Fruit fly (Drosophila melanogaster) whole organism, embryonic: ENCODE results near the gene Fum1.

Experiments
- Atf3 ChIP-seq: fragments of 200-800 bp; sonication (Bioruptor generic); optimal IDR thresholded peaks from 3 replicates; lab custom pipeline; 2016; ENCODE audit warnings: missing biosample characterization, missing genetic modification characterization
- BEAF-32 ChIP-seq: fragments of 200-800 bp; sonication (Bioruptor generic); optimal IDR thresholded peaks from 3 replicates; lab custom pipeline; 2017; ENCODE audit warnings: missing biosample characterization, missing genetic modification characterization, mild to moderate bottlenecking, moderate library complexity, missing genetic modification reagents
- CG10147 ChIP-seq: fragments of 200-800 bp; sonication (Bioruptor generic); optimal IDR thresholded peaks from 2 replicates; lab custom pipeline; 2019; ENCODE audit warnings: missing biosample characterization, mild to moderate bottlenecking, missing genetic modification characterization, moderate library complexity
- CG1024 ChIP-seq: fragments of 200-800 bp; sonication (Bioruptor generic); IDR thresholded peaks from 2 replicates; pipeline ENCODE4 v1.3.6; 2022; ENCODE audit warnings: missing biosample characterization, missing genetic modification characterization
- CG10543 ChIP-seq: fragments of 200-800 bp; sonication (Bioruptor generic); optimal IDR thresholded peaks from 3 replicates; lab custom pipeline; 2017; ENCODE audit warnings: missing biosample characterization, mild to moderate bottlenecking, missing genetic modification characterization, moderate library complexity
- CG11247 ChIP-seq: fragments of 200-800 bp; sonication (Bioruptor generic); IDR thresholded peaks from 2 replicates; pipeline ENCODE4 v1.3.6; 2022; ENCODE audit warnings: missing biosample characterization, missing genetic modification characterization
- CG12659 ChIP-seq: fragments of 200-800 bp; sonication (Bioruptor generic); optimal IDR thresholded peaks from 3 replicates; lab custom pipeline; 2017; ENCODE audit warnings: mild to moderate bottlenecking, missing biosample characterization, missing genetic modification reagents, missing genetic modification characterization
- CG15011 ChIP-seq: fragments of 200-800 bp; sonication (Bioruptor generic); optimal IDR thresholded peaks from 3 replicates; lab custom pipeline; 2018; ENCODE audit warnings: missing biosample characterization, mild to moderate bottlenecking, missing genetic modification characterization
- CG15601 ChIP-seq: fragments of 200-800 bp; sonication (Bioruptor generic); optimal IDR thresholded peaks from 3 replicates; lab custom pipeline; 2019; ENCODE audit warnings: missing biosample characterization, mild to moderate bottlenecking, missing genetic modification characterization, moderate library complexity
- CG18262 ChIP-seq: fragments of 200-800 bp; optimal IDR thresholded peaks from 3 replicates; lab custom pipeline; 2019; ENCODE audit warnings: missing biosample characterization, mild to moderate bottlenecking, missing genetic modification characterization, moderate library complexity
- CG2120 ChIP-seq: fragments of 200-800 bp; sonication (Bioruptor generic); optimal IDR thresholded peaks from 3 replicates; lab custom pipeline; 2016; ENCODE audit warnings: missing biosample characterization, missing genetic modification characterization
- CG2202 ChIP-seq: fragments of 200-800 bp; sonication (Bioruptor generic); optimal IDR thresholded peaks from 2 replicates; lab custom pipeline; 2018; ENCODE audit warnings: missing biosample characterization, mild to moderate bottlenecking, missing genetic modification characterization
- CG3163 ChIP-seq: fragments of 200-800 bp; sonication (Bioruptor generic); optimal IDR thresholded peaks from 3 replicates; lab custom pipeline; 2016; ENCODE audit warnings: missing biosample characterization, missing genetic modification characterization
- CG34422 ChIP-seq: fragments of 200-800 bp; sonication (Bioruptor generic); IDR thresholded peaks from 3 replicates; pipeline ENCODE4 v1.3.6; 2022; ENCODE audit warnings: missing biosample characterization, missing genetic modification characterization
- CG3726 ChIP-seq: fragments of 200-800 bp; sonication (Bioruptor generic); IDR thresholded peaks from 3 replicates; pipeline ENCODE4, ENCODE4 v1.3.6; 2022; ENCODE audit warnings: missing biosample characterization, missing genetic modification characterization
- CG4360 ChIP-seq: fragments of 200-800 bp; sonication (Bioruptor generic); IDR thresholded peaks from 2 replicates; pipeline ENCODE4 v1.3.6; 2022; ENCODE audit warnings: missing biosample characterization, missing genetic modification characterization
- CG43689 ChIP-seq: fragments of 200-800 bp; sonication (Bioruptor generic); IDR thresholded peaks from 2 replicates; pipeline ENCODE4 v1.3.6; 2022; ENCODE audit warnings: missing biosample characterization, missing genetic modification characterization
- CG4707 ChIP-seq: fragments of 200-800 bp; sonication (Bioruptor generic); optimal IDR thresholded peaks from 2 replicates; lab custom pipeline; 2018; ENCODE audit warnings: missing biosample characterization, mild to moderate bottlenecking, missing genetic modification characterization, moderate library complexity
- CG9609 ChIP-seq: fragments of 200-800 bp; sonication (Bioruptor generic); optimal IDR thresholded peaks from 3 replicates; lab custom pipeline; 2016; ENCODE audit warnings: missing biosample characterization, missing genetic modification characterization
- CoRest ChIP-seq: fragments of 200-800 bp; sonication (Bioruptor generic); optimal IDR thresholded peaks from 3 replicates; lab custom pipeline; 2018; ENCODE audit warnings: missing biosample characterization, mild to moderate bottlenecking, missing genetic modification characterization, moderate library complexity
- Dfd ChIP-seq, 2 experiments: fragments of >200 bp; optimal IDR thresholded peaks; 2 replicates each; lab custom pipeline; 2017; ENCODE audit warnings: missing biosample characterization in 2 of 2, missing genetic modification characterization in 2 of 2
- Doc2 ChIP-seq: fragments of 200-800 bp; sonication (Bioruptor generic); IDR thresholded peaks from 2 replicates; pipeline ENCODE4 v1.3.6; 2022; ENCODE audit warnings: missing biosample characterization, missing genetic modification characterization
- Gug ChIP-seq: fragments of 200-800 bp; sonication (Bioruptor generic); IDR thresholded peaks from 4 replicates; pipeline ENCODE4 v1.3.6; 2022; ENCODE audit warnings: missing biosample characterization, missing genetic modification characterization
- HLHmδ ChIP-seq: fragments of 200-800 bp; sonication (Bioruptor generic); optimal IDR thresholded peaks from 2 replicates; lab custom pipeline; 2018; ENCODE audit warnings: missing biosample characterization, mild to moderate bottlenecking, missing genetic modification characterization, moderate library complexity
- Hand ChIP-seq: fragments of 200-800 bp; sonication (Bioruptor generic); optimal IDR thresholded peaks from 2 replicates; lab custom pipeline; 2017; ENCODE audit warnings: mild to moderate bottlenecking, missing biosample characterization, missing genetic modification reagents, missing genetic modification characterization
- HmgZ ChIP-seq: fragments of 200-800 bp; sonication (Bioruptor generic); optimal IDR thresholded peaks from 2 replicates; lab custom pipeline; 2018; ENCODE audit warnings: missing biosample characterization, mild to moderate bottlenecking, missing genetic modification characterization
- Kr ChIP-seq: fragments of 200-800 bp; sonication (Bioruptor generic); optimal IDR thresholded peaks from 2 replicates; lab custom pipeline; 2017; ENCODE audit warnings: missing biosample characterization, mild to moderate bottlenecking, missing genetic modification characterization
- Lpt ChIP-seq: fragments of >200 bp; optimal IDR thresholded peaks from 2 replicates; lab custom pipeline; 2018; ENCODE audit warnings: missing biosample characterization, missing genetic modification characterization
- Nf-YA ChIP-seq: fragments of 200-800 bp; sonication (Bioruptor generic); IDR thresholded peaks from 2 replicates; pipeline ENCODE4 v1.3.6; 2022; ENCODE audit warnings: missing biosample characterization, missing genetic modification characterization
- Oaz ChIP-seq: fragments of 200-800 bp; sonication (Bioruptor generic); IDR thresholded peaks from 2 replicates; pipeline ENCODE4 v1.3.6; 2022; ENCODE audit warnings: missing biosample characterization, missing genetic modification characterization
- Scr ChIP-seq: fragments of 200-800 bp; sonication (Bioruptor generic); IDR thresholded peaks from 2 replicates; pipeline ENCODE4 v1.3.6; 2022; ENCODE audit warnings: missing biosample characterization, missing genetic modification characterization; ENCODE audit not compliant: partially characterized antibody
- Sox102F ChIP-seq: fragments of 200-800 bp; sonication (Bioruptor generic); optimal IDR thresholded peaks from 2 replicates; lab custom pipeline; 2018; ENCODE audit warnings: missing biosample characterization, mild to moderate bottlenecking, missing genetic modification characterization, moderate library complexity
- Sry-δ ChIP-seq: fragments of 200-800 bp; sonication (Bioruptor generic); optimal IDR thresholded peaks from 2 replicates; lab custom pipeline; 2016; ENCODE audit warnings: missing biosample characterization, missing genetic modification characterization
- Taf1 ChIP-seq: fragments of 200-800 bp; sonication (Bioruptor generic); IDR thresholded peaks from 2 replicates; pipeline ENCODE4 v1.3.6; 2022; ENCODE audit warnings: missing biosample characterization, missing genetic modification characterization
- aop ChIP-seq: fragments of 200-800 bp; sonication (Bioruptor generic); IDR thresholded peaks from 2 replicates; pipeline ENCODE4 v1.3.6; 2022; ENCODE audit warnings: missing biosample characterization, missing genetic modification characterization
- bcd ChIP-seq: fragments of 200-800 bp; sonication (Bioruptor generic); optimal IDR thresholded peaks from 2 replicates; lab custom pipeline; 2017; ENCODE audit warnings: missing biosample characterization, mild to moderate bottlenecking, missing genetic modification characterization
- chinmo ChIP-seq: fragments of 200-800 bp; sonication (Bioruptor generic); IDR thresholded peaks from 4 replicates; pipeline ENCODE4 v1.3.6; 2022; ENCODE audit warnings: missing biosample characterization, missing genetic modification characterization; ENCODE audit not compliant: partially characterized antibody
- dati ChIP-seq: fragments of 200-800 bp; sonication (Bioruptor generic); IDR thresholded peaks from 2 replicates; pipeline ENCODE4 v1.3.6; 2022; ENCODE audit warnings: missing biosample characterization, missing genetic modification characterization
- disco-r ChIP-seq: fragments of 200-800 bp; sonication (Bioruptor generic); optimal IDR thresholded peaks from 2 replicates; lab custom pipeline; 2016; ENCODE audit warnings: missing biosample characterization, missing genetic modification characterization
- dpn ChIP-seq, 2 experiments: fragments of 200-800 bp; sonication (Bioruptor generic); optimal IDR thresholded peaks; 3 replicates each; lab custom pipeline; 2016; ENCODE audit warnings: missing biosample characterization in 2 of 2, missing genetic modification characterization in 2 of 2
- emc ChIP-seq: fragments of 200-800 bp; sonication (Bioruptor generic); optimal IDR thresholded peaks from 2 replicates; lab custom pipeline; 2016; ENCODE audit warnings: missing biosample characterization, missing genetic modification characterization
- esg ChIP-seq: fragments of 200-800 bp; sonication (Bioruptor generic); conservative IDR thresholded peaks from 2 replicates; pipeline ENCODE4 v1.3.6; 2022; ENCODE audit warnings: missing biosample characterization, missing genetic modification characterization
- pum ChIP-seq: fragments of 200-800 bp; sonication (Bioruptor generic); optimal IDR thresholded peaks from 2 replicates; lab custom pipeline; 2016; ENCODE audit warnings: missing biosample characterization, missing genetic modification characterization
- schlank ChIP-seq: fragments of 200-800 bp; sonication (Bioruptor generic); optimal IDR thresholded peaks from 2 replicates; lab custom pipeline; 2018; ENCODE audit warnings: missing biosample characterization, mild to moderate bottlenecking, missing genetic modification characterization
- sim ChIP-seq: fragments of 200-800 bp; sonication (Bioruptor generic); IDR thresholded peaks from 2 replicates; pipeline ENCODE4 v1.3.6; 2022; ENCODE audit warnings: missing biosample characterization, missing genetic modification characterization
- slbo ChIP-seq: fragments of 200-800 bp; sonication (Bioruptor generic); IDR thresholded peaks from 2 replicates; pipeline ENCODE4 v1.3.6; 2022; ENCODE audit warnings: missing biosample characterization, missing genetic modification characterization
- trh ChIP-seq: fragments of 200-800 bp; sonication (Bioruptor generic); optimal IDR thresholded peaks from 2 replicates; lab custom pipeline; 2016; ENCODE audit warnings: missing biosample characterization, missing genetic modification characterization
- unpg ChIP-seq: fragments of 200-800 bp; sonication (Bioruptor generic); optimal IDR thresholded peaks from 3 replicates; lab custom pipeline; 2018; ENCODE audit warnings: missing biosample characterization, mild to moderate bottlenecking, missing genetic modification characterization, moderate library complexity
- wdn ChIP-seq: fragments of 200-800 bp; sonication (Bioruptor generic); IDR thresholded peaks from 2 replicates; pipeline ENCODE4 v1.3.6; 2022; ENCODE audit warnings: missing biosample characterization, missing genetic modification characterization

Gene Fum1

DNA sequence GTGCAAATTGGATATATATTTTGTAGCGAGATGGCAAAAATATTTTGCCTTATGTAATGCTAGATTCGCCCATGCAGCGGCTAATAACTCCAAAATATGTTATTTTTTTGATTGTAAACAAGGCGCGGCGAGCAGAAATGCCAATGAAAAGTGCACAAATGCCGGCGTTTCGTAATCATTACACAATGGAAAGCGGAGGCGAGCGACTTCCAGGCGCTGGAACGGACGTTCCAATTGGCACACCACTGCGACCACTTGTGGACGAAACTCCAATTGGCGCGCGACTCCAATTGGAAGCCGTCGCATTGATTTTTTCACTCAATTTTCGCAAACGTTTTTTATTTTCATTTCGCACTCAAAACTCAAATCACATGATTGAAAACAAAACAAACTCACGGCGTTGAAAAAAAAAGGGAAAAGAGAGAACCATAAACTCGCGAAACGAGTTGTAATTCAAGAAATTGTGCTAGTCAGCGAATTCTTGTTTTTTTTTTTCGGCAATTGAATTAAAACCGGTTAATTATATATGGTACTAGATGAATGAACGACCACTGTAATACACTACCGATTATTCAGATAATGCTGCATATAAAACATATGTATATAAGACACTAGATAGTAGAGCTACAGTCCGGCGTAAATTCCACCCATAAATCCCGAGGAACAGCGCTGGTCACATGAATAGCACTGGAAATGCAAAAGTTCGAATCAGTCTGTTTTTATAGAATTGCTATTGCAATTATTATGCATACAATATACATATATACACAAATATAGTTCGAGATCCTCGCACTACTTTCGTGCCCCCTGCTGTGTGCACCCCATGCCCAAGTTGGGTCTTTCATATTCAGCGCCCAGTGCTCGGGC is 644 bp downstream of the Fum1 start, which contains the start of gene ND-ASHI (continued):
- TF ChIP-seq BEAF-32 (GFP tag; lab: Kevin White, UChicago) (no peak), chinmo (GFP tag; lab: Robert Waterston, UW) (0 out of 4 replicates have a peak, but pooled peaks have one; percentile 4), CG1024 (GFP tag; lab: Robert Waterston, UW) (peak; percentile 89), esg (GFP tag; lab: Robert Waterston, UW) (peak; percentile 89), Scr (GFP tag; lab: Robert Waterston, UW) (no peak), HmgZ (tag; lab: Kevin White, UChicago) (peak; percentile 97), CG4707 (GFP tag; lab: Kevin White, UChicago) (peak; percentile 73), trh (peak; percentile 76), CG2202 (tag; lab: Kevin White, UChicago) (peak; percentile 74), schlank (tag; lab: Kevin White, UChicago) (peak; percentile 97), Oaz (peak; percentile 92), CG2120 (peak; percentile 98), wdn (GFP tag; lab: Robert Waterston, UW) (peak; percentile 97), dati (GFP tag; lab: Robert Waterston, UW) (peak; percentile 89), CG11247 (GFP tag; lab: Robert Waterston, UW) (peak; percentile 97), CG34422 (peak; percentile 97), CG18262 (tag; lab: Kevin White, UChicago) (peak; percentile 88), CG10147 (peak; percentile 96), Atf3 (peak; percentile 77), aop (GFP tag; lab: Robert Waterston, UW) (peak; percentile 54; the same call in 1 of the 2 replicates), bcd (GFP tag; lab: Kevin White, UChicago) (peak; percentile 95), HLHmδ (no peak), Gug (GFP tag; lab: Robert Waterston, UW) (peak; percentile 95), Taf1 (GFP tag; lab: Robert Waterston, UW) (peak; percentile 96), slbo (GFP tag; lab: Robert Waterston, UW) (peak; percentile 98), Hand (GFP tag; lab: Kevin White, UChicago) (peak; percentile 96), CG43689 (GFP tag; lab: Robert Waterston, UW) (peak; percentile 87), CG10543 (GFP tag; lab: Kevin White, UChicago) (peak; percentile 96), Kr (no peak), CoRest (tag; lab: Kevin White, UChicago) (peak; percentile 92), unpg (GFP tag; lab: Kevin White, UChicago) (peak; percentile 94), Sox102F (GFP tag; lab: Kevin White, UChicago) (peak; percentile 92), dpn (GFP tag; optimal IDR thresholded peaks at IDR 0.05; lab: Kevin White, UChicago) (peak; percentile 95), Nf-YA (GFP tag; lab: Robert Waterston, UW) (peak; percentile 92), CG4360 (peak; percentile 60), sim (peak; percentile 77), Sry-δ (GFP tag; lab: Kevin White, UChicago) (peak; percentile 52), disco-r (GFP tag; lab: Kevin White, UChicago) (peak; percentile 90), Dfd (GFP tag; optimal IDR thresholded peaks at IDR 0.05; lab: Kevin White, UChicago) (no peak), Doc2 (GFP tag; lab: Robert Waterston, UW) (peak; percentile 79), CG3163 (GFP tag; lab: Kevin White, UChicago) (peak; percentile 60), CG15601 (peak; percentile 83), CG15011 (GFP tag; lab: Kevin White, UChicago) (peak; percentile 91), Lpt (GFP tag; lab: Kevin White, UChicago) (no peak), CG3726 (GFP tag; lab: Robert Waterston, UW) (peak; percentile 93), emc (GFP tag; lab: Kevin White, UChicago) (peak; percentile 88), CG12659 (GFP tag; lab: Kevin White, UChicago) (peak; percentile 96), pum (GFP tag; lab: Kevin White, UChicago) (peak; percentile 80), CG9609 (GFP tag; lab: Kevin White, UChicago) (peak; percentile 84)
